Worm (Caenorhabditis elegans): Measurements from ENCODE around the gene F40G12.11.

Gene F40G12.11

ce11 chrV:14252025-14252424 is 33.9 kb upstream of the F40G12.11 start, which contains the start of gene K02E11.5:
K02E11.5 (plus strand) TSS chrV:14252325.
- TF ChIP-seq tlp-1 (tag; optimal IDR thresholded peaks at IDR 0.05) (no peak), irx-1 (tag; optimal IDR thresholded peaks at IDR 0.05) (no peak), snu-23 (GFP tag; optimal IDR thresholded peaks at IDR 0.05) (no peak), ztf-11 (tag; optimal IDR thresholded peaks at IDR 0.05) (no peak), C04F5.9 (tag; optimal IDR thresholded peaks at IDR 0.05) (no peak), lin-39 (tag; optimal IDR thresholded peaks at IDR 0.05) (no peak), nhr-20 (tag; optimal IDR thresholded peaks at IDR 0.05) (no peak), unc-30 (tag; optimal IDR thresholded peaks at IDR 0.05) (no peak), lin-35 (GFP tag; optimal IDR thresholded peaks at IDR 0.05) (no peak), ceh-90 (tag; optimal IDR thresholded peaks at IDR 0.05) (no peak), grh-1 (GFP tag; IDR thresholded peaks at IDR 0.05) (no peak), nhr-19 (GFP tag; conservative IDR thresholded peaks at IDR 0.05) (no peak), ztf-4 (tag; optimal IDR thresholded peaks at IDR 0.05) (no peak), C34B4.2 (tag; optimal IDR thresholded peaks at IDR 0.05) (no peak), lin-15B (tag; optimal IDR thresholded peaks at IDR 0.05) (no peak), lin-14 (GFP tag; optimal IDR thresholded peaks at IDR 0.05) (no peak), alr-1 (tag; optimal IDR thresholded peaks at IDR 0.05; ENCODE audit: borderline replicate concordance) (no peak), snpc-4 (tag; optimal IDR thresholded peaks at IDR 0.05) (no peak), ceh-82 (tag; optimal IDR thresholded peaks at IDR 0.05) (no peak), rnt-1 (tag; optimal IDR thresholded peaks at IDR 0.05) (no peak)

ce11 chrV:14254221-14254620 is 31.8 kb upstream of the F40G12.11 start, which contains the start of gene K02E11.7:
K02E11.7 (minus strand) TSS chrV:14254321.
- TF ChIP-seq pax-3 (tag; optimal IDR thresholded peaks at IDR 0.05) (peak; percentile 0), egl-13 (tag; optimal IDR thresholded peaks at IDR 0.05) (no peak)

- TF ChIP-seq unc-98 (GFP tag; IDR thresholded peaks at IDR 0.05) (no peak), fkh-10 (GFP tag; optimal IDR thresholded peaks at IDR 0.05) (no peak), Y116A8C.19 (tag; optimal IDR thresholded peaks at IDR 0.05; ENCODE audit: borderline replicate concordance) (no peak), mef-2 (tag; optimal IDR thresholded peaks at IDR 0.05) (no peak), nhr-77 (tag; optimal IDR thresholded peaks at IDR 0.05) (no peak), aha-1 (tag; optimal IDR thresholded peaks at IDR 0.05) (no peak), zip-4 (GFP tag; optimal IDR thresholded peaks at IDR 0.05) (no peak), lin-39 (tag; optimal IDR thresholded peaks at IDR 0.05) (no peak), tlp-1 (tag; optimal IDR thresholded peaks at IDR 0.05) (no peak), vab-15 (tag; optimal IDR thresholded peaks at IDR 0.05) (no peak), swsn-7 (tag; optimal IDR thresholded peaks at IDR 0.05) (no peak), ets-5 (GFP tag; IDR thresholded peaks at IDR 0.05) (no peak), sup-37 (GFP tag; optimal IDR thresholded peaks at IDR 0.05) (no peak), tbx-2 (tag; optimal IDR thresholded peaks at IDR 0.05) (no peak), elt-2 (tag; optimal IDR thresholded peaks at IDR 0.05) (no peak), egl-27 (tag; optimal IDR thresholded peaks at IDR 0.05) (no peak), nhr-76 (tag; optimal IDR thresholded peaks at IDR 0.05) (no peak), pag-3 (tag; optimal IDR thresholded peaks at IDR 0.05; ENCODE audit: borderline replicate concordance, insufficient read depth) (no peak), lin-13 (GFP tag; optimal IDR thresholded peaks at IDR 0.05) (no peak), F16B12.6 (tag; optimal IDR thresholded peaks at IDR 0.05) (no peak)
Measured at ce11 chrV:14256813-14257212, 29.2 kb upstream of the F40G12.11 start, which contains the start of gene sre-8. sre-8 (plus strand) TSS chrV:14257113.
